Worm (Caenorhabditis elegans): ENCODE data around the gene F59B10.4.
"Not testable (repeated sequence)": the region's sequence is repeated elsewhere in the genome, so short reads cannot be mapped to it uniquely, and the experiment has no call there.

- not testable (repeated sequence) for TF ChIP-seq nhr-28 (tag; optimal IDR thresholded peaks at IDR 0.05); unc-62 (GFP tag; optimal IDR thresholded peaks at IDR 0.05); sea-2 (GFP tag; optimal IDR thresholded peaks at IDR 0.05); egl-27 (tag; optimal IDR thresholded peaks at IDR 0.05); ZK546.5 (tag; optimal IDR thresholded peaks at IDR 0.05); nhr-12 (tag; optimal IDR thresholded peaks at IDR 0.05); nhr-25 (tag; optimal IDR thresholded peaks at IDR 0.05); elt-2 (tag; optimal IDR thresholded peaks at IDR 0.05); nhr-237 (tag; optimal IDR thresholded peaks at IDR 0.05); zag-1 (tag; optimal IDR thresholded peaks at IDR 0.05); unc-39 (tag; optimal IDR thresholded peaks at IDR 0.05)
Measured at ce11 chrII:10493034-10493433, 25.9 kb downstream of the F59B10.4 start, which contains the start of gene ZK666.8.
